Fruit fly (Drosophila melanogaster): Measurements from ENCODE around the gene kst.

Gene kst

DNA sequence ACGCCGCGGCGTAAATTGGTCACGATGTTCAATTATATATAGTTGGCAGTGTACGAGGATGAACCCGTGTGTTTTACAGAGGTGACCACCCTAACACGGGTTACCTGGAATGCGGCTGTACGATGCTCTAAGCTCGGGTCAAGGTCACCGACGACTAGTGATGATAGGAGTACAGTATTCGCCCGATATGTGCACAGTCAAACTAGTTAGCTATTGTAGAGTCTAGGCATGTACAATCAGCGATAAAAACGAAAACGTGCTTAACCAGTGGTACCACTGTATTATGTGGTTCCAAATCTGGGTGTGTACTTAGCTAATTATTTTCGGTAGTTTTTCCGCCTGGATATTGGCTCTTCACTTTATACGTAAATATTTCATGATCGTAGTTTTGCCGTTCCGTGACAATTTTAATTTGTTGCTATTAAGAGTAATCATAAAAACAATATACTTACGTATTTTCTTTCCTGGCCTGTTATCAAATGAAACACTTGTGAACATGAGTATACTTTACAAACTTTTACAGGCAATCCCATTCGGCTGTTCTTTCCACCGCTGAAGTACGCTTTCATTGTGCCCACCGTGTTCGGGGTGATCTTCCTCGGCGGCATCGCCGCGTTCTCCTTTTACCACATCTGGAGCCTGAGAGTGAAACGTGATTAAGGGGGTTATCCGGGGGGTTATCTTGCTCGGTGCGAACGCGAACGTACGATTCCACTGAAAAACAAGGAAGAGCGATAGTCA lies 16.5 kb upstream of the kst start:
- TF ChIP-seq CG18476 (GFP tag; optimal IDR thresholded peaks at IDR 0.05), result no peak
- TF ChIP-seq Hey (tag; optimal IDR thresholded peaks at IDR 0.05), result no peak
- TF ChIP-seq NFAT (GFP tag; IDR thresholded peaks at IDR 0.05), result 0 out of 2 replicates have a peak, but pooled peaks have one; percentile 30
- no peak for TF ChIP-seq CG1603 (tag; optimal IDR thresholded peaks at IDR 0.05)
- no peak for TF ChIP-seq CG7786 (GFP tag; optimal IDR thresholded peaks at IDR 0.05)
- TF ChIP-seq pnt (GFP tag; optimal IDR thresholded peaks at IDR 0.05), result peak; percentile 1
- no peak for TF ChIP-seq CG2889 (GFP tag; IDR thresholded peaks at IDR 0.05)
- 0 out of 2 replicates have a peak, but pooled peaks have one; percentile 32 for TF ChIP-seq CG9932 (GFP tag; IDR thresholded peaks at IDR 0.05)
- no peak for TF ChIP-seq Optix (GFP tag; IDR thresholded peaks at IDR 0.05)
- peak; percentile 19; the same call in 1 of the 2 replicates for TF ChIP-seq lmd (GFP tag; IDR thresholded peaks at IDR 0.05)
- TF ChIP-seq CG9876 (GFP tag; optimal IDR thresholded peaks at IDR 0.05), result no peak
- TF ChIP-seq CG16779 (GFP tag; IDR thresholded peaks at IDR 0.05), result no peak
- no peak for TF ChIP-seq Neu2 (GFP tag; optimal IDR thresholded peaks at IDR 0.05; ENCODE audit: borderline replicate concordance)
- TF ChIP-seq nom (GFP tag; optimal IDR thresholded peaks at IDR 0.05), result no peak
- peak; percentile 31 for TF ChIP-seq org-1 (GFP tag; optimal IDR thresholded peaks at IDR 0.05)
- no peak for TF ChIP-seq zf30C (GFP tag; optimal IDR thresholded peaks at IDR 0.05)
- TF ChIP-seq nerfin-2 (GFP tag; IDR thresholded peaks at IDR 0.05; ENCODE audit: partially characterized antibody), result no peak
- no peak for TF ChIP-seq CG2712 (tag; optimal IDR thresholded peaks at IDR 0.05)
- TF ChIP-seq CG7745 (tag; optimal IDR thresholded peaks at IDR 0.05), result no peak
- TF ChIP-seq CG10654 (GFP tag; optimal IDR thresholded peaks at IDR 0.05), result no peak
- no peak for TF ChIP-seq tin (GFP tag; optimal IDR thresholded peaks at IDR 0.05)
- TF ChIP-seq CG10462 (GFP tag; optimal IDR thresholded peaks at IDR 0.05), result no peak
- TF ChIP-seq CG6813 (GFP tag; optimal IDR thresholded peaks at IDR 0.05), result no peak
- TF ChIP-seq Fer1 (GFP tag; optimal IDR thresholded peaks at IDR 0.05), result peak; percentile 46
- no peak for TF ChIP-seq CG2875 (GFP tag; optimal IDR thresholded peaks at IDR 0.05)
- TF ChIP-seq CG13296 (GFP tag; optimal IDR thresholded peaks at IDR 0.05), result peak; percentile 51
- no peak for TF ChIP-seq Dbx (GFP tag; IDR thresholded peaks at IDR 0.05)
- no peak for TF ChIP-seq prd (optimal IDR thresholded peaks at IDR 0.05)
- TF ChIP-seq prd (GFP tag; IDR thresholded peaks at IDR 0.05), result peak; percentile 34; the same call in 1 of the 3 replicates
- no peak for TF ChIP-seq dmrt99B (tag; optimal IDR thresholded peaks at IDR 0.05)
- TF ChIP-seq exex (tag; optimal IDR thresholded peaks at IDR 0.05), result no peak
- TF ChIP-seq Rx (GFP tag; IDR thresholded peaks at IDR 0.05), result no peak
- TF ChIP-seq CoRest (tag; optimal IDR thresholded peaks at IDR 0.05), result peak; percentile 14
- peak; percentile 52 for TF ChIP-seq CG15269 (tag; optimal IDR thresholded peaks at IDR 0.05)
- no peak for TF ChIP-seq CG13123 (GFP tag; optimal IDR thresholded peaks at IDR 0.05)
- TF ChIP-seq bsh (GFP tag; optimal IDR thresholded peaks at IDR 0.05), result peak in 1 of 2 experiments; percentile 13
- TF ChIP-seq ham (GFP tag; IDR thresholded peaks at IDR 0.05), result no peak
- TF ChIP-seq NK7.1 (GFP tag; optimal IDR thresholded peaks at IDR 0.05), result no peak
- 0 out of 3 replicates have a peak, but pooled peaks have one; percentile 6 for TF ChIP-seq CG7357 (GFP tag; IDR thresholded peaks at IDR 0.05)
- no peak for TF ChIP-seq bowl (GFP tag; IDR thresholded peaks at IDR 0.05)
- TF ChIP-seq CG18011 (GFP tag; optimal IDR thresholded peaks at IDR 0.05), result no peak
- TF ChIP-seq Ptx1 (GFP tag; IDR thresholded peaks at IDR 0.05), result peak; percentile 38; the same call in 1 of the 2 replicates
- no peak for TF ChIP-seq CG15514 (GFP tag; optimal IDR thresholded peaks at IDR 0.05)
- TF ChIP-seq CG30431 (GFP tag; optimal IDR thresholded peaks at IDR 0.05), result no peak
- TF ChIP-seq CG31224 (GFP tag; IDR thresholded peaks at IDR 0.05), result 0 out of 2 replicates have a peak, but pooled peaks have one; percentile 15
- TF ChIP-seq CG11695 (GFP tag; IDR thresholded peaks at IDR 0.05), result no peak
- peak; percentile 43 for TF ChIP-seq Xbp1 (GFP tag; optimal IDR thresholded peaks at IDR 0.05)
- TF ChIP-seq CG13287 (GFP tag; IDR thresholded peaks at IDR 0.05; ENCODE audit: partially characterized antibody), result no peak
- peak in 1 of 2 experiments; percentile 58 for TF ChIP-seq Eip74EF (GFP tag; optimal IDR thresholded peaks at IDR 0.05)
